Fruit fly (Drosophila melanogaster) whole organism, wandering third instar larva: ENCODE results near the gene wkd.

Experiments used
- br ChIP-seq: fragments of 200-800 bp; sonication (Bioruptor generic); optimal IDR thresholded peaks from 2 replicates; lab custom pipeline; 2016; ENCODE audit warnings: missing biosample characterization, missing genetic modification characterization
- dl ChIP-seq, 2 experiments: fragments of 175-275, 200-275 bp in 1 of 2; fragments of 200-275 bp in 1 of 2; sonication (Bioruptor generic); optimal IDR thresholded peaks; lab custom pipeline; 2018; ENCODE audit warnings: mild to moderate bottlenecking in 2 of 2, missing biosample characterization in 2 of 2, missing genetic modification characterization in 2 of 2, moderate library complexity in 2 of 2; ENCODE audit not compliant: partially characterized antibody in 2 of 2, insufficient read depth in 1 of 2
- tai ChIP-seq: sonication (Bioruptor generic); optimal IDR thresholded peaks from 2 replicates; lab custom pipeline; 2016; ENCODE audit warnings: missing biosample characterization, missing genetic modification characterization
- woc ChIP-seq: sonication (Bioruptor generic); optimal IDR thresholded peaks from 2 replicates; lab custom pipeline; 2016; ENCODE audit warnings: missing biosample characterization, mild to moderate bottlenecking, missing genetic modification characterization

dm6 chr3R:11617849-11618248 is 36.5 kb downstream of the wkd start:
- TF ChIP-seq br (GFP tag; lab: Kevin White, UChicago): no peak
- TF ChIP-seq woc (GFP tag; lab: Kevin White, UChicago): no peak
- TF ChIP-seq dl (GFP tag; optimal IDR thresholded peaks at IDR 0.05; lab: Kevin White, UChicago; ENCODE audit: insufficient read depth in 1 of 2, partially characterized antibody in 2 of 2): no peak
- no peak for TF ChIP-seq tai (GFP tag; lab: Kevin White, UChicago)
